Fruit fly (Drosophila melanogaster) whole organism, embryonic: Measurements from ENCODE around the gene Jupiter.

Experiments used
- CG10147 ChIP-seq: fragments of 200-800 bp; sonication (Bioruptor generic); optimal IDR thresholded peaks from 2 replicates; lab custom pipeline; 2019; ENCODE audit warnings: missing biosample characterization, mild to moderate bottlenecking, missing genetic modification characterization, moderate library complexity
- CG10209 ChIP-seq: fragments of 200-800 bp; sonication (Bioruptor generic); optimal IDR thresholded peaks from 3 replicates; lab custom pipeline; 2017; ENCODE audit warnings: missing biosample characterization, mild to moderate bottlenecking, missing genetic modification characterization, missing genetic modification reagents
- CG10565 ChIP-seq: fragments of 200-800 bp; sonication (Bioruptor generic); optimal IDR thresholded peaks from 3 replicates; lab custom pipeline; 2016; ENCODE audit warnings: missing biosample characterization, mild to moderate bottlenecking, missing genetic modification characterization
- CG12744 ChIP-seq: fragments of 200-800 bp; sonication (Bioruptor generic); optimal IDR thresholded peaks from 2 replicates; lab custom pipeline; 2016; ENCODE audit warnings: missing biosample characterization, missing genetic modification characterization
- CG13123 ChIP-seq: fragments of 200-800 bp; sonication (Bioruptor generic); optimal IDR thresholded peaks from 2 replicates; lab custom pipeline; 2016; ENCODE audit warnings: missing biosample characterization, missing genetic modification characterization
- CG13296 ChIP-seq: fragments of 200-800 bp; sonication (Bioruptor generic); optimal IDR thresholded peaks from 3 replicates; lab custom pipeline; 2018; ENCODE audit warnings: missing biosample characterization, mild to moderate bottlenecking, missing genetic modification characterization
- CG14710 ChIP-seq: fragments of 200-800 bp; sonication (Bioruptor generic); optimal IDR thresholded peaks from 3 replicates; lab custom pipeline; 2019; ENCODE audit warnings: missing biosample characterization, mild to moderate bottlenecking, missing genetic modification characterization, moderate library complexity
- CG1603 ChIP-seq: fragments of 200-800 bp; sonication (Bioruptor generic); optimal IDR thresholded peaks from 2 replicates; lab custom pipeline; 2019; ENCODE audit warnings: missing biosample characterization, mild to moderate bottlenecking, missing genetic modification characterization, moderate library complexity
- CG1647 ChIP-seq: fragments of 200-800 bp; sonication (Bioruptor generic); optimal IDR thresholded peaks from 3 replicates; lab custom pipeline; 2016; ENCODE audit warnings: missing biosample characterization, missing genetic modification characterization
- CG2120 ChIP-seq: fragments of 200-800 bp; sonication (Bioruptor generic); optimal IDR thresholded peaks from 3 replicates; lab custom pipeline; 2016; ENCODE audit warnings: missing biosample characterization, missing genetic modification characterization
- CG2678 ChIP-seq: fragments of 200-800 bp; sonication (Bioruptor generic); optimal IDR thresholded peaks from 3 replicates; lab custom pipeline; 2019; ENCODE audit warnings: missing biosample characterization, mild to moderate bottlenecking, missing genetic modification characterization, moderate library complexity
- CG2712 ChIP-seq: fragments of 200-800 bp; optimal IDR thresholded peaks from 3 replicates; lab custom pipeline; 2019; ENCODE audit warnings: missing biosample characterization, mild to moderate bottlenecking, missing genetic modification characterization, moderate library complexity
- CG34224 ChIP-seq: fragments of 200-800 bp; sonication (Bioruptor generic); IDR thresholded peaks from 3 replicates; pipeline ENCODE4 v1.3.6; 2022; ENCODE audit warnings: missing biosample characterization, missing genetic modification characterization; ENCODE audit not compliant: partially characterized antibody
- CG8290 ChIP-seq, 3 experiments: fragments of 200-800 bp; sonication (Bioruptor generic); optimal IDR thresholded peaks; 2 replicates each; lab custom pipeline; 2016 to 2019; ENCODE audit warnings: missing biosample characterization in 3 of 3, missing genetic modification characterization in 3 of 3, mild to moderate bottlenecking in 2 of 3, moderate library complexity in 1 of 3
- CG9215 ChIP-seq: fragments of 200-800 bp; sonication (Bioruptor generic); IDR thresholded peaks from 2 replicates; pipeline ENCODE4 v1.3.6; 2022; ENCODE audit warnings: missing biosample characterization, missing genetic modification characterization
- CG9932 ChIP-seq: fragments of 200-800 bp; sonication (Bioruptor generic); IDR thresholded peaks from 2 replicates; pipeline ENCODE4 v1.3.6; 2022; ENCODE audit warnings: missing biosample characterization, missing genetic modification characterization
- Camta ChIP-seq: fragments of 200-800 bp; sonication (Bioruptor generic); optimal IDR thresholded peaks from 2 replicates; lab custom pipeline; 2016; ENCODE audit warnings: missing biosample characterization, missing genetic modification characterization
- D19A ChIP-seq: fragments of 200-800 bp; optimal IDR thresholded peaks from 3 replicates; lab custom pipeline; 2019; ENCODE audit warnings: missing biosample characterization, mild to moderate bottlenecking, missing genetic modification characterization, moderate library complexity
- Dbx ChIP-seq: fragments of 200-800 bp; sonication (Bioruptor generic); IDR thresholded peaks from 3 replicates; pipeline ENCODE4 v1.3.6; 2022; ENCODE audit warnings: missing biosample characterization, missing genetic modification characterization
- Dip3 ChIP-seq: fragments of 200-800 bp; sonication (Bioruptor generic); optimal IDR thresholded peaks from 3 replicates; lab custom pipeline; 2016; ENCODE audit warnings: missing biosample characterization, missing genetic modification characterization
- Fer3 ChIP-seq: fragments of 200-800 bp; sonication (Bioruptor generic); optimal IDR thresholded peaks from 2 replicates; lab custom pipeline; 2018; ENCODE audit warnings: missing biosample characterization, mild to moderate bottlenecking, missing genetic modification characterization, moderate library complexity
- Hmx ChIP-seq: fragments of 200-800 bp; sonication (Bioruptor generic); optimal IDR thresholded peaks from 2 replicates; lab custom pipeline; 2016; ENCODE audit warnings: missing biosample characterization, missing genetic modification characterization
- Meics ChIP-seq: fragments of 200-800 bp; sonication (Bioruptor generic); optimal IDR thresholded peaks from 2 replicates; lab custom pipeline; 2017; ENCODE audit warnings: missing biosample characterization, mild to moderate bottlenecking, missing genetic modification characterization
- Mes4 ChIP-seq: fragments of 200-800 bp; sonication (Bioruptor generic); optimal IDR thresholded peaks from 2 replicates; lab custom pipeline; 2016; ENCODE audit warnings: missing biosample characterization, missing genetic modification characterization
- Nf-YB ChIP-seq: fragments of 200-800 bp; sonication (Bioruptor generic); optimal IDR thresholded peaks from 3 replicates; lab custom pipeline; 2019; ENCODE audit warnings: missing biosample characterization, mild to moderate bottlenecking, missing genetic modification characterization, moderate library complexity
- Nf-YC ChIP-seq: fragments of 200-800 bp; optimal IDR thresholded peaks from 3 replicates; lab custom pipeline; 2019; ENCODE audit warnings: missing biosample characterization, mild to moderate bottlenecking, missing genetic modification characterization, moderate library complexity
- NfI ChIP-seq: fragments of 200-800 bp; sonication (Bioruptor generic); optimal IDR thresholded peaks from 3 replicates; lab custom pipeline; 2018; ENCODE audit warnings: missing biosample characterization, mild to moderate bottlenecking, missing genetic modification characterization, moderate library complexity
- Rx ChIP-seq: fragments of 200-800 bp; sonication (Bioruptor generic); IDR thresholded peaks from 2 replicates; pipeline ENCODE4 v1.3.6; 2022; ENCODE audit warnings: missing biosample characterization, missing genetic modification characterization
- Six4 ChIP-seq: fragments of 200-800 bp; sonication (Bioruptor generic); optimal IDR thresholded peaks from 2 replicates; lab custom pipeline; 2016; ENCODE audit warnings: missing biosample characterization, missing genetic modification characterization
- Sox102F ChIP-seq: fragments of 200-800 bp; sonication (Bioruptor generic); optimal IDR thresholded peaks from 2 replicates; lab custom pipeline; 2018; ENCODE audit warnings: missing biosample characterization, mild to moderate bottlenecking, missing genetic modification characterization, moderate library complexity
- Xbp1 ChIP-seq: fragments of 200-800 bp; sonication (Bioruptor generic); optimal IDR thresholded peaks from 3 replicates; lab custom pipeline; 2016; ENCODE audit warnings: missing biosample characterization, mild to moderate bottlenecking, missing genetic modification characterization
- al ChIP-seq: fragments of 200-800 bp; sonication (Bioruptor generic); IDR thresholded peaks from 2 replicates; pipeline ENCODE4 v1.3.6; 2022; ENCODE audit warnings: missing biosample characterization, missing genetic modification characterization
- cwo ChIP-seq: fragments of 200-800 bp; sonication (Bioruptor generic); optimal IDR thresholded peaks from 3 replicates; lab custom pipeline; 2017; ENCODE audit warnings: missing biosample characterization, missing genetic modification characterization, mild to moderate bottlenecking, moderate library complexity, missing genetic modification reagents
- dysf ChIP-seq: fragments of 200-800 bp; sonication (Bioruptor generic); IDR thresholded peaks from 3 replicates; pipeline ENCODE4 v1.3.6; 2022; ENCODE audit warnings: missing biosample characterization, missing genetic modification characterization
- exex ChIP-seq: fragments of 200-800 bp; sonication (Bioruptor generic); optimal IDR thresholded peaks from 4 replicates; lab custom pipeline; 2018; ENCODE audit warnings: missing biosample characterization, mild to moderate bottlenecking, missing genetic modification characterization, moderate library complexity
- fd96Cb ChIP-seq: fragments of 200-800 bp; sonication (Bioruptor generic); optimal IDR thresholded peaks from 2 replicates; lab custom pipeline; 2018; ENCODE audit warnings: missing biosample characterization, mild to moderate bottlenecking, missing genetic modification characterization, moderate library complexity
- ftz-f1 ChIP-seq: fragments of 200-800 bp; sonication (Bioruptor generic); optimal IDR thresholded peaks from 2 replicates; lab custom pipeline; 2016; ENCODE audit warnings: missing biosample characterization, missing genetic modification characterization
- gem ChIP-seq: fragments of 200-800 bp; sonication (Bioruptor generic); optimal IDR thresholded peaks from 2 replicates; lab custom pipeline; 2019; ENCODE audit warnings: missing biosample characterization, mild to moderate bottlenecking, missing genetic modification characterization, moderate library complexity
- ham ChIP-seq: fragments of 200-800 bp; sonication (Bioruptor generic); IDR thresholded peaks from 2 replicates; pipeline ENCODE4 v1.3.6; 2022; ENCODE audit warnings: missing biosample characterization, missing genetic modification characterization
- her ChIP-seq: fragments of 200-800 bp; sonication (Bioruptor generic); optimal IDR thresholded peaks from 2 replicates; lab custom pipeline; 2016; ENCODE audit warnings: missing biosample characterization, missing genetic modification characterization
- ind ChIP-seq: fragments of 200-800 bp; sonication (Bioruptor generic); optimal IDR thresholded peaks from 3 replicates; lab custom pipeline; 2016; ENCODE audit warnings: missing biosample characterization, missing genetic modification characterization
- lbe ChIP-seq: fragments of 200-800 bp; sonication (Bioruptor generic); optimal IDR thresholded peaks from 2 replicates; lab custom pipeline; 2016; ENCODE audit warnings: missing biosample characterization, mild to moderate bottlenecking, missing genetic modification characterization
- lilli ChIP-seq: fragments of 200-800 bp; sonication (Bioruptor generic); optimal IDR thresholded peaks from 3 replicates; lab custom pipeline; 2016; ENCODE audit warnings: missing biosample characterization, missing genetic modification characterization
- p53 ChIP-seq: fragments of 200-800 bp; sonication (Bioruptor generic); optimal IDR thresholded peaks from 2 replicates; lab custom pipeline; 2016; ENCODE audit warnings: missing biosample characterization, missing genetic modification characterization
- peb ChIP-seq: fragments of 200-800 bp; sonication (Bioruptor generic); IDR thresholded peaks from 2 replicates; pipeline ENCODE4 v1.3.6; 2022; ENCODE audit warnings: missing biosample characterization, missing genetic modification characterization
- psq ChIP-seq: fragments of 200-800 bp; sonication (Bioruptor generic); optimal IDR thresholded peaks from 2 replicates; lab custom pipeline; 2017; ENCODE audit warnings: missing biosample characterization, missing genetic modification characterization
- sc ChIP-seq, 3 experiments: fragments of >200 bp in 2 of 3; fragments of 200-800 bp in 1 of 3; sonication (Bioruptor generic) in 1 of 3; optimal IDR thresholded peaks; 2 replicates in 2 of 3; 3 replicates in 1 of 3; lab custom pipeline; 2017; ENCODE audit warnings: mild to moderate bottlenecking in 1 of 3, missing biosample characterization in 1 of 3, missing genetic modification characterization in 1 of 3, missing genetic modification reagents in 1 of 3
- shn ChIP-seq: fragments of 200-800 bp; sonication (Bioruptor generic); optimal IDR thresholded peaks from 3 replicates; lab custom pipeline; 2016; ENCODE audit warnings: missing biosample characterization, missing genetic modification characterization
- tap ChIP-seq: fragments of 200-800 bp; optimal IDR thresholded peaks from 3 replicates; lab custom pipeline; 2019; ENCODE audit warnings: missing biosample characterization, mild to moderate bottlenecking, missing genetic modification characterization, moderate library complexity
- usp ChIP-seq: fragments of >200 bp; optimal IDR thresholded peaks from 2 replicates; lab custom pipeline; 2017; ENCODE audit warnings: missing biosample characterization, missing genetic modification characterization

Gene Jupiter

DNA sequence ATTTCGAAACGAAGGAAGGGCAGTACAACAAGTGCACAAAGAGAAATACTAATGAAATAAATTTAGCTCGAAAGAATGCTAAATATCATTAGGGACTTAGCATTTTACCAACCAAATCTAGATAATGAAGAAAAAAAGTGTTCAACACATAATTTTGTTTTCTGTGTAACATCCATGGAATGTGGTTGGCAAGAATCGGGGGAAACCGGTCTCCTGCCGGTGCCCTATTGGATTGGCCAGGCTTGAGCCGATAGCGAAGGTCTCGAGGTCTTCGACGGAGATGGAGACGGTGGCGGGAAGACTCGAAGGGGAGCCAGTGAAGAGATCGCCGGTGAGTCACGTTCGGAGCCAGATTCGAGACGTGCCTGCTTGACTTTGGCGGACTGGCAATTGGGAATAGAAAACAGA, 38.1 kb upstream of the Jupiter start (continued):
- TF ChIP-seq CG14710 (tag; lab: Kevin White, UChicago) (peak; percentile 4), lilli (GFP tag; lab: Kevin White, UChicago) (peak; percentile 61), sc (optimal IDR thresholded peaks at IDR 0.05; lab: Kevin White, UChicago) (no peak), sc (GFP tag; optimal IDR thresholded peaks at IDR 0.05; lab: Kevin White, UChicago) (no peak), lbe (GFP tag; lab: Kevin White, UChicago) (peak; percentile 81), Hmx (no peak), exex (no peak), Dbx (GFP tag; lab: Robert Waterston, UW) (0 out of 3 replicates have a peak, but pooled peaks have one; percentile 35), ham (GFP tag; lab: Robert Waterston, UW) (no peak), CG10209 (GFP tag; lab: Kevin White, UChicago) (no peak), al (GFP tag; lab: Robert Waterston, UW) (0 out of 2 replicates have a peak, but pooled peaks have one; percentile 33), shn (GFP tag; lab: Kevin White, UChicago) (peak; percentile 39), CG10565 (GFP tag; lab: Kevin White, UChicago) (no peak), Nf-YC (tag; lab: Kevin White, UChicago) (peak; percentile 26), dysf (GFP tag; lab: Robert Waterston, UW) (peak; percentile 35; the same call in 1 of the 3 replicates), usp (GFP tag; lab: Kevin White, UChicago) (no peak), tap (peak; percentile 44), CG34224 (no peak), Dip3 (GFP tag; lab: Kevin White, UChicago) (peak; percentile 30), NfI (GFP tag; lab: Kevin White, UChicago) (peak; percentile 27), D19A (tag; lab: Kevin White, UChicago) (peak; percentile 10), fd96Cb (tag; lab: Kevin White, UChicago) (no peak), CG2712 (tag; lab: Kevin White, UChicago) (peak; percentile 73), CG9215 (GFP tag; lab: Robert Waterston, UW) (no peak), Mes4 (GFP tag; lab: Kevin White, UChicago) (no peak), Rx (GFP tag; lab: Robert Waterston, UW) (no peak), p53 (no peak), CG12744 (GFP tag; lab: Kevin White, UChicago) (no peak), ind (GFP tag; lab: Kevin White, UChicago) (peak; percentile 0), peb (GFP tag; lab: Robert Waterston, UW) (no peak), CG8290 (GFP tag; optimal IDR thresholded peaks at IDR 0.05; lab: Kevin White, UChicago) (no peak), CG8290 (tag; optimal IDR thresholded peaks at IDR 0.05; lab: Kevin White, UChicago) (peak in 1 of 2 experiments; percentile 45), gem (tag; lab: Kevin White, UChicago) (peak; percentile 55), Sox102F (peak; percentile 10), CG2120 (GFP tag; lab: Kevin White, UChicago) (peak; percentile 75), ftz-f1 (GFP tag; lab: Kevin White, UChicago) (no peak), Xbp1 (GFP tag; lab: Kevin White, UChicago) (peak; percentile 15), CG13123 (GFP tag; lab: Kevin White, UChicago) (no peak), Meics (GFP tag; lab: Kevin White, UChicago) (peak; percentile 50), Fer3 (peak; percentile 32), psq (GFP tag; lab: Kevin White, UChicago) (no peak), CG13296 (no peak), CG1603 (tag; lab: Kevin White, UChicago) (peak; percentile 38), Nf-YB (GFP tag; lab: Kevin White, UChicago) (peak; percentile 46), CG2678 (tag; lab: Kevin White, UChicago) (peak; percentile 52), her (GFP tag; lab: Kevin White, UChicago) (peak; percentile 20), Camta (GFP tag; lab: Kevin White, UChicago) (peak; percentile 5), cwo (peak; percentile 10), CG1647 (GFP tag; lab: Kevin White, UChicago) (no peak), Six4 (GFP tag; lab: Kevin White, UChicago) (no peak), CG9932 (GFP tag; lab: Robert Waterston, UW) (peak; percentile 82), CG10147 (GFP tag; lab: Kevin White, UChicago) (peak; percentile 19)
